Worm (Caenorhabditis elegans): ENCODE data around the gene str-143.

The str-143 gene

ce11 chrV:8040247-8041084, 29.1 kb downstream of the str-143 start (continued):
- no peak for TF ChIP-seq unc-39 (tag; optimal IDR thresholded peaks at IDR 0.05)
- no peak for TF ChIP-seq daf-8 (GFP tag; IDR thresholded peaks at IDR 0.05)
- 0 out of 2 replicates have a peak, but pooled peaks have one; percentile 13 for TF ChIP-seq dmd-6 (GFP tag; IDR thresholded peaks at IDR 0.05)
- TF ChIP-seq aha-1 (tag), result peak; percentile 48
- TF ChIP-seq lin-15B (tag; optimal IDR thresholded peaks at IDR 0.05), result no peak
- TF ChIP-seq nhr-6 (tag; optimal IDR thresholded peaks at IDR 0.05), result no peak
- no peak for TF ChIP-seq tra-1 (GFP tag; IDR thresholded peaks at IDR 0.05)
- no peak for TF ChIP-seq mxl-2 (GFP tag; conservative IDR thresholded peaks at IDR 0.05)
- no peak for TF ChIP-seq madf-5 (GFP tag; IDR thresholded peaks at IDR 0.05)
- TF ChIP-seq lin-38 (GFP tag; IDR thresholded peaks at IDR 0.05), result no peak
- no peak for TF ChIP-seq ces-1 (GFP tag; optimal IDR thresholded peaks at IDR 0.05)
- TF ChIP-seq dpl-1 (GFP tag; optimal IDR thresholded peaks at IDR 0.05), result peak; percentile 8
- no peak for TF ChIP-seq F49E8.2 (tag; optimal IDR thresholded peaks at IDR 0.05; ENCODE audit: borderline replicate concordance)
- TF ChIP-seq daf-16 (GFP tag; optimal IDR thresholded peaks at IDR 0.05), result no peak
- no peak for TF ChIP-seq daf-16 (tag; optimal IDR thresholded peaks at IDR 0.05)
- no peak for TF ChIP-seq hmg-1.1 (GFP tag; IDR thresholded peaks at IDR 0.05)
- TF ChIP-seq tag-97 (GFP tag; IDR thresholded peaks at IDR 0.05), result no peak
- TF ChIP-seq daf-19 (GFP tag; conservative IDR thresholded peaks at IDR 0.05), result no peak
- no peak for TF ChIP-seq madf-9 (GFP tag; conservative IDR thresholded peaks at IDR 0.05)
- TF ChIP-seq ceh-82 (tag; optimal IDR thresholded peaks at IDR 0.05), result no peak
- TF ChIP-seq zfp-3 (GFP tag; conservative IDR thresholded peaks at IDR 0.05), result no peak
- TF ChIP-seq skn-1 (tag; optimal IDR thresholded peaks at IDR 0.05), result no peak
- no peak for TF ChIP-seq nhr-25 (tag; optimal IDR thresholded peaks at IDR 0.05; ENCODE audit: borderline replicate concordance, insufficient read depth)
- TF ChIP-seq spr-3 (GFP tag; optimal IDR thresholded peaks at IDR 0.05), result no peak
- TF ChIP-seq mdl-1 (tag; optimal IDR thresholded peaks at IDR 0.05), result peak in 1 of 2 experiments; percentile 43
- no peak for TF ChIP-seq dmd-9 (GFP tag; IDR thresholded peaks at IDR 0.05)
- peak; percentile 73; the same call in 1 of the 2 replicates for TF ChIP-seq mdt-29 (GFP tag; IDR thresholded peaks at IDR 0.05)
- TF ChIP-seq Y5F2A.4 (GFP tag; optimal IDR thresholded peaks at IDR 0.05), result no peak
- TF ChIP-seq F10B5.3 (tag; optimal IDR thresholded peaks at IDR 0.05), result no peak
- no peak for TF ChIP-seq nhr-41 (GFP tag; IDR thresholded peaks at IDR 0.05)
- TF ChIP-seq ctbp-1 (GFP tag; IDR thresholded peaks at IDR 0.05), result no peak
- no peak for TF ChIP-seq D1046.2 (GFP tag; IDR thresholded peaks at IDR 0.05)
- peak; percentile 51 for TF ChIP-seq dve-1 (tag; optimal IDR thresholded peaks at IDR 0.05; ENCODE audit: insufficient read depth)
- no peak for TF ChIP-seq nhr-42 (GFP tag; IDR thresholded peaks at IDR 0.05)
- TF ChIP-seq snpc-1.2 (GFP tag; IDR thresholded peaks at IDR 0.05), result no peak
- TF ChIP-seq lim-7 (GFP tag; IDR thresholded peaks at IDR 0.05), result no peak
- TF ChIP-seq nhr-48 (tag; optimal IDR thresholded peaks at IDR 0.05), result peak; percentile 51
- no peak for TF ChIP-seq Y75B8A.6 (GFP tag; IDR thresholded peaks at IDR 0.05)
- TF ChIP-seq Y48G9A.11 (GFP tag; IDR thresholded peaks at IDR 0.05), result no peak
- TF ChIP-seq egl-27 (tag; optimal IDR thresholded peaks at IDR 0.05), result no peak
- TF ChIP-seq aly-2 (tag; optimal IDR thresholded peaks at IDR 0.05), result no peak
- TF ChIP-seq duxl-1 (tag; optimal IDR thresholded peaks at IDR 0.05; ENCODE audit: poor library complexity), result no peak
- no peak for TF ChIP-seq nhr-10 (tag; optimal IDR thresholded peaks at IDR 0.05)
- peak; percentile 43 for TF ChIP-seq hlh-11 (tag; optimal IDR thresholded peaks at IDR 0.05)
- TF ChIP-seq F26F4.8 (GFP tag; conservative IDR thresholded peaks at IDR 0.05), result no peak
- no peak for TF ChIP-seq cey-2 (tag; optimal IDR thresholded peaks at IDR 0.05; ENCODE audit: borderline replicate concordance, insufficient read depth)
- TF ChIP-seq mep-1 (tag; optimal IDR thresholded peaks at IDR 0.05), result peak; percentile 5
- no peak for TF ChIP-seq unc-130 (GFP tag; optimal IDR thresholded peaks at IDR 0.05)
- peak; percentile 43 for TF ChIP-seq nhr-28 (tag; optimal IDR thresholded peaks at IDR 0.05)
- TF ChIP-seq zip-2 (tag; optimal IDR thresholded peaks at IDR 0.05), result no peak
